Worm (Caenorhabditis elegans): ENCODE results near the gene C04E6.13.

C04E6.13 gene

ce11 chrV:5953086-5953485, 40.6 kb downstream of the C04E6.13 start (continued):
- TF ChIP-seq daf-19 (GFP tag; conservative IDR thresholded peaks at IDR 0.05) (no peak), lin-15B (tag; optimal IDR thresholded peaks at IDR 0.05) (no peak)

- TF ChIP-seq cey-2 (tag; optimal IDR thresholded peaks at IDR 0.05; ENCODE audit: borderline replicate concordance, insufficient read depth) (no peak), aha-1 (tag) (peak; percentile 42)
Measured at ce11 chrV:5954747-5955146, 42.2 kb downstream of the C04E6.13 start, which contains the start of gene M03F8.6. M03F8.6 (minus strand) TSS chrV:5954847.

- TF ChIP-seq hif-1 (tag; optimal IDR thresholded peaks at IDR 0.05) (no peak), unc-62 (GFP tag; optimal IDR thresholded peaks at IDR 0.05 in 1 of 2) (peak in 1 of 2 experiments; percentile 5), unc-62 (tag; optimal IDR thresholded peaks at IDR 0.05) (no peak), ces-1 (GFP tag; optimal IDR thresholded peaks at IDR 0.05) (peak; percentile 36)
Measured at ce11 chrV:5955627-5956026, 43.1 kb downstream of the C04E6.13 start.

DNA sequence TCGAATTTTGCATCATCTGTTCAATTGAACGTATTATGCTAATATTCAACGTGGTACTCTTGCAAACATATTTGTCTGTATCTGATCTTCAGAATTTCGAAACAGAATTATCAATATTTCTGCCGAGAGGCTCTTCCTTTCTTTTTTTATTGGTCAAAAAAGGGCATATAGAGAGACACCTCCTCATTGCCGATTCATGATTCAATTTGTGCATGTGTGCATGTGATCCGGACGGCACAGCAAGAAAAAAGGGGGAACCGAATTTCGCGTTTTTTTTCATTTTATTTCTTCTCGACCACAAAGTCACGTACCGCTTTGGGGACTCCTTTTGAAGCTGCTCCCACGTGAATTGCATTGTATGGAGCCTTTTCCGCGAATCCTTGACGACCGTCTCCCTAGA, 49.0 kb downstream of the C04E6.13 start, which contains the start of gene mcp-1:
TSS of gene mcp-1 (plus strand) at position 292 of the 400 bp plus-strand sequence.
- peak; percentile 33; the same call in 1 of the 2 replicates for TF ChIP-seq ctbp-1 (GFP tag; IDR thresholded peaks at IDR 0.05)
- no peak for TF ChIP-seq unc-39 (tag; optimal IDR thresholded peaks at IDR 0.05)
- TF ChIP-seq fkh-10 (GFP tag; optimal IDR thresholded peaks at IDR 0.05), result peak; percentile 81
- TF ChIP-seq ces-1 (GFP tag; optimal IDR thresholded peaks at IDR 0.05), result peak; percentile 67
- TF ChIP-seq zfp-2 (tag; optimal IDR thresholded peaks at IDR 0.05), result no peak
- peak; percentile 44 for TF ChIP-seq hlh-30 (tag; optimal IDR thresholded peaks at IDR 0.05; ENCODE audit: insufficient read depth)
- peak in 1 of 2 experiments; percentile 49 for TF ChIP-seq hif-1 (tag; optimal IDR thresholded peaks at IDR 0.05)
- TF ChIP-seq hmg-1.1 (GFP tag; IDR thresholded peaks at IDR 0.05), result 0 out of 2 replicates have a peak, but pooled peaks have one; percentile 7

DNA sequence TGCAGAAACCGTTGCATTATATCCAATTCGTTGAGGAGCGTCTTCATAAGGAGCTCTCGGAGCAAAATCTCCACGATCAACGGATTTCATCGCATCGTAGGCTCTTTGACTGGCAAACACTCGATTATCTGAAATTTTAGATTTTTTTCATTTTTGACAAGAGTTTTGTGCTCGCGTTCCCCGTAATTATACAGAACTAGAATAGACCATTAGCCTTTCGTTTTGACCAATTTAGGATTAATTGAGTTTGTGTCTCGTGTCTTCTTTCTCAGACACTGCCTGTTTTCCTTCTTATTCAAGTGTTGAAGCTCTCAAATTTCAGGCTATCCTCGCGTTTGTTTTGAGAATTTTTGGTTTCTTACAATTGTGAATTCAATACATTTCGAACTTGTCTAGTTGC, 50.6 kb downstream of the C04E6.13 start:
- TF ChIP-seq F44E2.7 (GFP tag; IDR thresholded peaks at IDR 0.05) (no peak), dpl-1 (GFP tag; optimal IDR thresholded peaks at IDR 0.05) (no peak), nhr-77 (tag; optimal IDR thresholded peaks at IDR 0.05) (no peak), zip-2 (tag; optimal IDR thresholded peaks at IDR 0.05) (no peak), nhr-237 (tag; optimal IDR thresholded peaks at IDR 0.05) (no peak), aly-2 (tag; optimal IDR thresholded peaks at IDR 0.05) (no peak), ctbp-1 (GFP tag; IDR thresholded peaks at IDR 0.05) (no peak)

Data from whole organism, L4 larva.